Worm (Caenorhabditis elegans) whole organism, L2 larva: ENCODE results near the gene abch-1.

Experiments
- fos-1 ChIP-seq: fragments of 150-350 bp; optimal IDR thresholded peaks from 2 replicates; lab custom pipeline; 2014; ENCODE audit warnings: missing biosample characterization, missing genetic modification characterization
- mdl-1 ChIP-seq, 2 experiments: fragments of 150-350 bp in 1 of 2; sonication (generic microtip) in 1 of 2; optimal IDR thresholded peaks; 2 replicates each; lab custom pipeline; 2017; ENCODE audit warnings: missing biosample characterization in 2 of 2, missing genetic modification characterization in 2 of 2
- nhr-6 ChIP-seq: fragments of 150-350 bp; optimal IDR thresholded peaks from 2 replicates; lab custom pipeline; 2014; ENCODE audit warnings: missing biosample characterization, missing genetic modification characterization
- unc-55 ChIP-seq: fragments of 150-350 bp; sonication (generic microtip); optimal IDR thresholded peaks from 3 replicates; lab custom pipeline; 2014; ENCODE audit warnings: missing biosample characterization, missing genetic modification reagents, missing genetic modification characterization

- TF ChIP-seq unc-55 (GFP tag; lab: Kevin White, UChicago) (no peak), nhr-6 (tag; lab: Kevin White, UChicago) (no peak), mdl-1 (tag; optimal IDR thresholded peaks at IDR 0.05; lab: Kevin White, UChicago) (no peak), fos-1 (tag; lab: Kevin White, UChicago) (no peak)
These were observed 28.6 kb downstream of the abch-1 start, which contains the start of gene R05G9.1 for ce11 chrII:6502826-6503225.
